Worm (Caenorhabditis elegans) whole organism, early embryonic: ENCODE data around the gene K01G5.10.

ENCODE experiments used
- F13C5.2 ChIP-seq: sonication (generic microtip); optimal IDR thresholded peaks from 2 replicates; lab custom pipeline; 2017; ENCODE audit warnings: mild to moderate bottlenecking, missing genetic modification characterization, inconsistent platforms, missing compliant biosample characterization
- ama-1 ChIP-seq: fragments of 150-350 bp; optimal IDR thresholded peaks from 2 replicates; lab custom pipeline; 2014
- ceh-13 ChIP-seq: fragments of 200-800 bp; sonication (Bioruptor generic); optimal IDR thresholded peaks from 2 replicates; lab custom pipeline; 2018; ENCODE audit warnings: mild to moderate bottlenecking, missing genetic modification characterization, missing compliant biosample characterization
- ceh-36 ChIP-seq: sonication (generic microtip); optimal IDR thresholded peaks from 2 replicates; lab custom pipeline; 2016; ENCODE audit warnings: missing genetic modification characterization, inconsistent platforms, missing compliant biosample characterization
- flt-1 ChIP-seq: fragments of 200-800 bp; sonication (Bioruptor generic); IDR thresholded peaks from 2 replicates; pipeline ENCODE4 v1.3.6; 2022; ENCODE audit warnings: missing genetic modification characterization, missing compliant biosample characterization
- hmbx-1 ChIP-seq: sonication (generic microtip); optimal IDR thresholded peaks from 2 replicates; lab custom pipeline; 2016; ENCODE audit warnings: mild to moderate bottlenecking, missing genetic modification characterization, missing compliant biosample characterization
- sea-1 ChIP-seq: fragments of 200-800 bp; sonication (Bioruptor generic); conservative IDR thresholded peaks from 2 replicates; pipeline ENCODE4 v1.3.6; 2022; ENCODE audit warnings: missing genetic modification characterization, missing compliant biosample characterization

- TF ChIP-seq ama-1 (lab: Kevin White, UChicago) = no peak
- TF ChIP-seq ceh-13 (GFP tag; lab: Kevin White, UChicago) = no peak
- TF ChIP-seq sea-1 (GFP tag; lab: Robert Waterston, UW) = no peak
- no peak for TF ChIP-seq flt-1 (GFP tag; lab: Robert Waterston, UW)
- no peak for TF ChIP-seq F13C5.2 (tag; lab: Kevin White, UChicago)
- TF ChIP-seq hmbx-1 (tag; lab: Kevin White, UChicago) = no peak
- no peak for TF ChIP-seq ceh-36
Measured at ce11 chrIII:10734511-10735233, 23.6 kb downstream of the K01G5.10 start.
